Fruit fly (Drosophila melanogaster) whole organism, prepupa: ENCODE data around the gene Prosbeta4.

ENCODE experiments used
- CG3919 ChIP-seq: fragments of 200-800 bp; sonication (Bioruptor generic); optimal IDR thresholded peaks from 3 replicates; lab custom pipeline; 2016; ENCODE audit warnings: missing biosample characterization, missing genetic modification characterization
- CG6163 ChIP-seq: fragments of 200-800 bp; sonication (Bioruptor generic); IDR thresholded peaks from 3 replicates; pipeline ENCODE4 v1.3.6; 2022; ENCODE audit warnings: missing biosample characterization, missing genetic modification characterization
- CG6808 ChIP-seq: fragments of 200-800 bp; sonication (Bioruptor generic); optimal IDR thresholded peaks from 3 replicates; lab custom pipeline; 2017; ENCODE audit warnings: missing biosample characterization, missing genetic modification characterization, mild to moderate bottlenecking, moderate library complexity, missing genetic modification reagents
- CG6854 ChIP-seq: fragments of 200-800 bp; sonication (Bioruptor generic); optimal IDR thresholded peaks from 2 replicates; lab custom pipeline; 2017; ENCODE audit warnings: missing biosample characterization, mild to moderate bottlenecking, missing genetic modification characterization
- Lpt ChIP-seq: fragments of 200-800 bp; sonication (Bioruptor generic); optimal IDR thresholded peaks from 3 replicates; lab custom pipeline; 2016; ENCODE audit warnings: missing biosample characterization, missing genetic modification characterization
- achi ChIP-seq: fragments of 200-800 bp; sonication (Bioruptor generic); optimal IDR thresholded peaks from 3 replicates; lab custom pipeline; 2016; ENCODE audit warnings: missing biosample characterization, missing genetic modification characterization
- fd59A ChIP-seq: fragments of 200-800 bp; sonication (Bioruptor generic); optimal IDR thresholded peaks from 2 replicates; lab custom pipeline; 2017; ENCODE audit warnings: missing biosample characterization, mild to moderate bottlenecking, missing genetic modification characterization, missing genetic modification reagents
- lz ChIP-seq: fragments of 200-800 bp; sonication (Bioruptor generic); optimal IDR thresholded peaks from 3 replicates; lab custom pipeline; 2016; ENCODE audit warnings: missing biosample characterization, missing genetic modification characterization
- net ChIP-seq: fragments of 200-800 bp; sonication (Bioruptor generic); optimal IDR thresholded peaks from 3 replicates; lab custom pipeline; 2016; ENCODE audit warnings: missing biosample characterization, missing genetic modification characterization
- pdm3 ChIP-seq: fragments of 200-800 bp; sonication (Bioruptor generic); optimal IDR thresholded peaks from 3 replicates; lab custom pipeline; 2016; ENCODE audit warnings: missing biosample characterization, missing genetic modification characterization
- topi ChIP-seq: fragments of 200-800 bp; sonication (Bioruptor generic); optimal IDR thresholded peaks from 3 replicates; lab custom pipeline; 2016; ENCODE audit warnings: missing biosample characterization, missing genetic modification characterization
- vri ChIP-seq: fragments of 200-800 bp; sonication (Bioruptor generic); optimal IDR thresholded peaks from 3 replicates; lab custom pipeline; 2016; ENCODE audit warnings: missing biosample characterization, mild to moderate bottlenecking, missing genetic modification characterization

DNA sequence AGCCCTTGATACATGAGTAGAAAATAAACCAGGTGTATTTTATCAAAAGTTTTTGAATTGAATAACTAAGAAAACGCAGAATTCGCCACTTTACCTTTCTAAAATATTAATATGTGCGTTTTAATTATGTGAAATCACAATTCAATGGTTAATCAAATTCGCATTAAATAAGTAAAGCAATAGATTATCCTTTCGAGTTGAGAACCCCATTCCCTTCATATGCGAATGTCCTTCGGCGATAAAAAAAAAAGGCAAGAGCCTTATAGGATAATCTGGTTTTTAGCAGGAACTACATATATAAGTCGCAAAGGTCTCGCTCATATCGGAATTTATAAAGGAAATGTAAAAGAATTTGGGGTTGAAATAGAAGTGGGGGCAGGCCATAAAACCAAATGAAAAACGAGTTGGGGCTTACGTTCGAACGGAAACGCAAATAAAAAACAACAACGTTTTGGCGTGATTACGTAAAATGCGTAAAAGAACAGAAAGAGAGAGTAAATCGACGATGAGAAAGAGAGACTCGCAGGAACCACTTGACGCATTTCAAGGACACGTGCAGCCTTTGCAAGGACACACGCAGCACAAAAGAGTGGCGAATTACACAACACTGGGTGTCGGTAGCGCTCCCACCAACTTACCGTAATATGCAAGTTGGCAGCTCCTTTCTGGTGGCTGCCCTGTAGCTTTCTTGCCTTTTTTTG lies 16.6 kb downstream of the Prosbeta4 start:
- TF ChIP-seq achi (no peak), lz (no peak), topi (no peak), CG6163 (no peak), fd59A (GFP tag; lab: Kevin White, UChicago) (no peak), CG3919 (GFP tag; lab: Kevin White, UChicago) (no peak), CG6808 (GFP tag; lab: Kevin White, UChicago) (no peak), net (GFP tag; lab: Kevin White, UChicago) (no peak), Lpt (no peak), CG6854 (GFP tag; lab: Kevin White, UChicago) (no peak), vri (GFP tag; lab: Kevin White, UChicago) (no peak), pdm3 (no peak)
